Worm (Caenorhabditis elegans): Measurements from ENCODE around the gene Y71H2AR.2.

The Y71H2AR.2 gene

DNA sequence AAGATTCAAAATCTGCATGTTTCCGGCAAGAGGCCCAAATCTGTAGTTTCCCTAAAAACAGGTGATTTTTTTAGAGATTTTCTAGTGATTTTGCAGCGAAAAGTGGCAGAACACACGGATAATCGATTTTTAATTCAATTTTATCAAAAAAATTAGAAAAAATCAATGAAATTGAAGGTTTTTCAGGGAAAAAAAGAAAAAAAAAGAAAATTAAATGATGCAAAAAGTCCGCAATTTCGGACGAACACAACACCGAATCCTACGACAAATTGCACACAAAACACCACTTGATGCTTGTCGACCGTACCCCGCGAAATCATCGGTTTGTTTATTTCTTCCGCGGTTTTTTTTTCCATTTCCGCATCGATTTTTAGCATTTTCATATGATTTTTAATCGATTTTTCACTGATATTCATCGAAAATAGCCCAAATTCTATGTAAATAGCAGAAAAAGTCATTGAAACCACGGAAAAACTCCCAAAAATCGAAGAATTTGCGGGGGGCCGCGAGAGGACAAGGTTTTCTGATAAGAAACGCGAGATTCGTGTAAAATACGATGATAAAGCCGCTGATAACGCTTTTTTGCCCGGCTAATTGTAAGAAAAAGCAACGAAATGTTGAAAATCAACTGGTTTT is 25.7 kb downstream of the Y71H2AR.2 start, which contains the start of gene tufm-1:
tufm-1 (minus strand) TSS at position 51 of the 636 bp plus-strand sequence.
- TF ChIP-seq unc-120 (tag; optimal IDR thresholded peaks at IDR 0.05; ENCODE audit: poor library complexity, severe bottlenecking) = no peak
- TF ChIP-seq cnd-1 (tag; optimal IDR thresholded peaks at IDR 0.05) = no peak
- no peak for TF ChIP-seq sptf-1 (tag; optimal IDR thresholded peaks at IDR 0.05)
- no peak for TF ChIP-seq pha-4 (tag; optimal IDR thresholded peaks at IDR 0.05)
- no peak for TF ChIP-seq nhr-2 (tag; optimal IDR thresholded peaks at IDR 0.05)
- TF ChIP-seq lin-13 (tag; optimal IDR thresholded peaks at IDR 0.05) = peak; percentile 64
- TF ChIP-seq mls-2 (tag; optimal IDR thresholded peaks at IDR 0.05) = no peak
- no peak for TF ChIP-seq lin-32 (GFP tag; optimal IDR thresholded peaks at IDR 0.05)
- peak; percentile 47 for TF ChIP-seq nhr-237 (tag; optimal IDR thresholded peaks at IDR 0.05)
- TF ChIP-seq mep-1 (tag; optimal IDR thresholded peaks at IDR 0.05) = peak; percentile 64
- TF ChIP-seq lsy-2 (tag; optimal IDR thresholded peaks at IDR 0.05) = peak; percentile 94
- peak; percentile 84 for TF ChIP-seq ces-1 (GFP tag; optimal IDR thresholded peaks at IDR 0.05)
- no peak for TF ChIP-seq blmp-1 (tag; optimal IDR thresholded peaks at IDR 0.05)

DNA sequence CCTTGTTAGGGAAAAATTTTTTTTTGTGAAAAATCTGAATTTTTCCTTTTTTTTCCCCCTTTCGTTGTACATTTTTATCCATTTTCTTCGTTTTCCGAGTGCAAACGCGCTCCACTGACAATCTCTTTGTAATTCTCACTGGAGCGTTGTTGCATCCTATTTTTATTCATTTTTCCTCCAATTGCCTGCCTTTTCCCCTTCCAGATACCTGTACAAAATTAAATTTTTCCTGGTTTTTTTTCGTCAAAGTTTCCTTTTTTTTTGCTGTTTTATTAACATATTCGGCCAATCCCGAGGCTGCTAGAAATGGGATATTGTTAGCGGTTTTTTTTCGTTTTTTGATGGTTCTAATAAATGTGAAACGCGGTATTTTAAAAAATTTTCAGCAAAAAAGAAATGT is 29.3 kb downstream of the Y71H2AR.2 start:
- TF ChIP-seq flh-1 (GFP tag; optimal IDR thresholded peaks at IDR 0.05) (no peak), ham-2 (GFP tag; optimal IDR thresholded peaks at IDR 0.05) (no peak), M03D4.4 (tag; optimal IDR thresholded peaks at IDR 0.05) (no peak), lin-32 (GFP tag; optimal IDR thresholded peaks at IDR 0.05) (no peak)

DNA sequence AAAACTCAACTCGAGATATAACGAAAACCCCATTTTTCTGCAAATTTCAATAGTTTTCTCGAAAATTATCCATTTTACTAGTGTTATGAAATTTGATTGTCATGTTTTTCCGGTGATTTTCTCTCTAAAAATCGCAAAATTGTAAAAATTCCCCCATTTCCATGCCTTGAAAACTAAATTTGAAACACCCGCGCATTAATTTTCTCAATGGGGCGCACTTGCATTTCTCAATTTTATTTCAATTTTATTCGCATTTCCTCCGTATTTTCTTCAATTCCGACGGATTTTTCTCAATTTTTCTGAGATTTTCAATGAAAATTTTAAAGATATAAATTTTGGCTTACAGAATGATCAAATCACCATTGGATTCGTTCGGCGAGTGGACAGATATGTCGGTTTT is 35.6 kb downstream of the Y71H2AR.2 start, which contains the start of gene Y71H2AM.3:
Y71H2AM.3 (plus strand) TSS at position 347 of the 400 bp plus-strand sequence.
- TF ChIP-seq ces-1 (GFP tag; optimal IDR thresholded peaks at IDR 0.05) (peak; percentile 66), lsy-2 (tag; optimal IDR thresholded peaks at IDR 0.05) (peak; percentile 1), drap-1 (GFP tag; optimal IDR thresholded peaks at IDR 0.05) (no peak), nhr-237 (tag; optimal IDR thresholded peaks at IDR 0.05) (peak; percentile 35)

DNA sequence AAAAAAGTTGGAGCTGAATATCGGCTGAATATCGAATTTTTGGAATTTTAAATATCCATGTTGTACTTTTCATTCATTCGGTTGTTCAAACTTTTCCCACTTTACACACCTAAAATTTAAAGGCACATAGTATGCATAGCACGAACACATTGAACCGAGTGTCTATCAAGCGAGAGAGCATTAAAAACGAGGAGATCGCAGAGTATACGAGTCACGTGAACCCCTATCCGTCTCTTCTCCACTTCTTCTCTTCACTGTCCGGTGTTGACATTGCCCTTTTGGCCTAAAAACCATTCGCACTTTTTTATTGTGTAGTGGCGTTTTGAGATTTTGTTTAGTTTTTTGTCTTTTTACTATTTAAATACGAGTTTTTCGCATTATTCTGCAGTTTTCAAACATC is 36.3 kb downstream of the Y71H2AR.2 start:
- TF ChIP-seq ceh-39 (tag; optimal IDR thresholded peaks at IDR 0.05) = no peak
- TF ChIP-seq snpc-4 (tag; optimal IDR thresholded peaks at IDR 0.05) = no peak
- TF ChIP-seq sem-2 (GFP tag; optimal IDR thresholded peaks at IDR 0.05) = no peak
- TF ChIP-seq nhr-2 (tag; optimal IDR thresholded peaks at IDR 0.05) = peak; percentile 49
- TF ChIP-seq lsy-2 (tag; optimal IDR thresholded peaks at IDR 0.05) = no peak
- TF ChIP-seq elt-3 (tag; optimal IDR thresholded peaks at IDR 0.05) = no peak
- TF ChIP-seq nhr-28 (tag; optimal IDR thresholded peaks at IDR 0.05) = no peak
- TF ChIP-seq unc-62 (GFP tag; optimal IDR thresholded peaks at IDR 0.05) = peak; percentile 17
- no peak for TF ChIP-seq lin-13 (tag; optimal IDR thresholded peaks at IDR 0.05)
- peak; percentile 34 for TF ChIP-seq pha-4 (tag; optimal IDR thresholded peaks at IDR 0.05)

DNA sequence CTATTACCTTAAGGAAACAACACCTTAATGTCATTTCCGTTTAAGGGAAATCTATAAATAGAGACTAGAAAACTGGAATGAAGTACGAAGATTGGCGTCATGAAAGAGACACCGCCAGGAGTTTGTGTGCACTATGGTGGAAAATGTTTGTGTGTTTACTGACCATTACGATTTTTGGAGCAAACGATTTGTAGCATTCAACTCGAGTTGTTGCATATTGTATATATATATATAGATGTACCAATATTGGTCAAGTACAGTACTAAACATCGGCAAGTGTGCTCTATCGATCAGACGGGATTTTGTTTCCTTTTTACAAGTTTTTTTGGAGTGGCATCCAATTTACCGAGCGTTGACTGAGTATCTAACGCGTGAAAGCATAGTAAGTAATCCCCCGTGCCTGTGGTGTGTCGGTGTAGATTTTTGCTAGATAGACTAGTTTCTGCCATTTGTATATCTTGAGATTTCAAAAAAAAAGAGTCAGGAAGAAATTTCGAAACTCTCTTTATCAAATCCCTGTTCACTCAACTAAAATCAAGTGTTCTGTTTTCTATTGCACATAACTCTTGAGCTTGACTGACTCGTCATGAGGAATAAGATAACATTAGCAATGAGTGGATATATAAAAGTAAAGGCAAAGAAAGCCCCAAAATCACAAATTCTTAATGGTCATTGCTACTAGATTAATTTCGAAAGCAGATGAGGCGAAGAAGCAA is 38.8 kb downstream of the Y71H2AR.2 start, which contains the start of the genes twk-45 and Y71H2AM.25:
twk-45 (minus strand) TSS at position 101 of the 716 bp plus-strand sequence.
Y71H2AM.25 (plus strand) TSS at position 666 of the 716 bp plus-strand sequence.
- TF ChIP-seq mab-5 (tag; optimal IDR thresholded peaks at IDR 0.05) (no peak), unc-39 (tag; optimal IDR thresholded peaks at IDR 0.05) (no peak), lsy-2 (tag; optimal IDR thresholded peaks at IDR 0.05) (no peak), sem-2 (GFP tag; optimal IDR thresholded peaks at IDR 0.05) (no peak), snpc-4 (tag; optimal IDR thresholded peaks at IDR 0.05) (no peak), mls-2 (tag; optimal IDR thresholded peaks at IDR 0.05) (no peak), unc-120 (tag; optimal IDR thresholded peaks at IDR 0.05; ENCODE audit: poor library complexity, severe bottlenecking) (no peak), nhr-12 (tag; optimal IDR thresholded peaks at IDR 0.05) (no peak), elt-1 (tag; optimal IDR thresholded peaks at IDR 0.05; ENCODE audit: borderline replicate concordance, insufficient read depth) (no peak), nhr-76 (tag; optimal IDR thresholded peaks at IDR 0.05) (no peak), cnd-1 (tag; optimal IDR thresholded peaks at IDR 0.05) (no peak)

DNA sequence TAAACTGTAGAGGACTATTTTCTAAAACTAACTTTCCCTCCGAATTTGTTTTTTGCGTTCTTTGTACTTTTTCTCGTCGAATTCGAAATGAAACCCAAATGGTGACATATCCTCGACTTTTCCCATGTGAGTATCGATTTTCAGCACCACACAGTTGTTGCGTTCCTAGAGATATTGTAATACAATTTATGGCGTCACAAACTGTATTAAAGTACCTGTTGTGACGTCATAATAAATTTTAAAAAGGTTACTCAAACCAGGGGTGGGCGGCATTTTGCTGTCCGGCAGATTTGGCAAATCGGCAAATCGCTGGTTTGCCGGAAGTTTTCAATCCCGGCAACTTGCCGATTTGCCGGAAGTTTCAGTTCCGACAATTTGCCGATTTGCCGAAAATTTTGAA is 40.0 kb downstream of the Y71H2AR.2 start:
- TF ChIP-seq zip-8 (tag; optimal IDR thresholded peaks at IDR 0.05) = peak; percentile 93
- no peak for TF ChIP-seq pha-4 (tag; optimal IDR thresholded peaks at IDR 0.05)

All from whole organism, mixed stage, embryonic.